Worm (Caenorhabditis elegans) whole organism, midembryonic: ENCODE results near the gene F16G10.9.

ENCODE experiments used
- cog-1 ChIP-seq: sonication (generic microtip); optimal IDR thresholded peaks from 2 replicates; lab custom pipeline; 2016; ENCODE audit warnings: missing genetic modification characterization, missing compliant biosample characterization
- klf-2 ChIP-seq: fragments of 200-800 bp; sonication (Bioruptor generic); conservative IDR thresholded peaks from 2 replicates; pipeline ENCODE4 v1.3.6; 2022; ENCODE audit warnings: missing genetic modification reagents, missing genetic modification characterization, missing compliant biosample characterization
- ref-1 ChIP-seq: fragments of 200-800 bp; sonication (Bioruptor generic); conservative IDR thresholded peaks from 2 replicates; pipeline ENCODE4 v1.3.6; 2022; ENCODE audit warnings: missing genetic modification reagents, missing genetic modification characterization, missing compliant biosample characterization
- ztf-29 ChIP-seq: fragments of 200-800 bp; sonication (Bioruptor generic); IDR thresholded peaks from 2 replicates; pipeline ENCODE4 v1.3.6; 2022; ENCODE audit warnings: missing genetic modification reagents, missing genetic modification characterization, missing compliant biosample characterization

- TF ChIP-seq ztf-29 (GFP tag; lab: Robert Waterston, UW) (no peak), ref-1 (no peak), cog-1 (tag; lab: Kevin White, UChicago) (no peak), klf-2 (GFP tag; lab: Robert Waterston, UW) (no peak)
Measured at ce11 chrII:2336177-2336576, 49.2 kb downstream of the F16G10.9 start.
